Fruit fly (Drosophila melanogaster) whole organism, wandering third instar larva: ENCODE measurements around the gene Sar1.

Experiments
- Abd-B ChIP-seq: fragments of >200 bp; optimal IDR thresholded peaks from 2 replicates; lab custom pipeline; 2017; ENCODE audit warnings: missing biosample characterization, missing genetic modification characterization
- CG32264 ChIP-seq: fragments of 200-800 bp; sonication (Bioruptor generic); optimal IDR thresholded peaks from 2 replicates; lab custom pipeline; 2016; ENCODE audit warnings: missing biosample characterization, missing genetic modification characterization
- CG9705 ChIP-seq: fragments of 200-800 bp; sonication (Bioruptor generic); optimal IDR thresholded peaks from 2 replicates; lab custom pipeline; 2018; ENCODE audit warnings: missing biosample characterization, mild to moderate bottlenecking, missing genetic modification characterization
- CrebA ChIP-seq: fragments of 200-800 bp; sonication (Bioruptor generic); optimal IDR thresholded peaks from 2 replicates; lab custom pipeline; 2016; ENCODE audit warnings: missing biosample characterization, mild to moderate bottlenecking, missing genetic modification characterization, borderline replicate concordance
- Dfd ChIP-seq: fragments of >200 bp; optimal IDR thresholded peaks from 2 replicates; lab custom pipeline; 2017; ENCODE audit warnings: missing biosample characterization, missing genetic modification characterization
- Dif ChIP-seq: fragments of 200-275, 200-300 bp; sonication (Bioruptor generic); optimal IDR thresholded peaks from 2 replicates; lab custom pipeline; 2018; ENCODE audit warnings: missing biosample characterization, missing genetic modification characterization; ENCODE audit not compliant: partially characterized antibody
- HLH106 ChIP-seq: fragments of 200-800 bp; optimal IDR thresholded peaks from 3 replicates; lab custom pipeline; 2019; ENCODE audit warnings: missing biosample characterization, mild to moderate bottlenecking, missing genetic modification characterization, moderate library complexity
- Hnf4 ChIP-seq: fragments of 200-800 bp; sonication (Bioruptor generic); optimal IDR thresholded peaks from 2 replicates; lab custom pipeline; 2016; ENCODE audit warnings: missing biosample characterization, mild to moderate bottlenecking, missing genetic modification characterization
- Hr78 ChIP-seq: fragments of >200 bp; optimal IDR thresholded peaks from 2 replicates; lab custom pipeline; 2017; ENCODE audit warnings: missing biosample characterization, missing genetic modification characterization
- Hr83 ChIP-seq: fragments of 200-300 bp; sonication (Bioruptor generic); optimal IDR thresholded peaks from 2 replicates; lab custom pipeline; 2016; ENCODE audit warnings: missing biosample characterization, mild to moderate bottlenecking, missing genetic modification characterization, moderate library complexity; ENCODE audit not compliant: poor library complexity, severe bottlenecking
- Jra ChIP-seq: sonication (Bioruptor generic); optimal IDR thresholded peaks from 2 replicates; lab custom pipeline; 2016; ENCODE audit warnings: missing biosample characterization, missing genetic modification characterization
- Mio ChIP-seq: sonication (Bioruptor generic); optimal IDR thresholded peaks from 2 replicates; lab custom pipeline; 2016; ENCODE audit warnings: missing biosample characterization, missing genetic modification characterization
- Myc ChIP-seq: fragments of >200 bp; optimal IDR thresholded peaks from 2 replicates; lab custom pipeline; 2017
- N ChIP-seq: fragments of >200 bp; optimal IDR thresholded peaks from 2 replicates; lab custom pipeline; 2018; ENCODE audit warnings: missing biosample characterization, missing external identifiers, missing genetic modification characterization
- OdsH ChIP-seq: fragments of 200-800 bp; sonication (Bioruptor generic); optimal IDR thresholded peaks from 2 replicates; lab custom pipeline; 2016; ENCODE audit warnings: missing biosample characterization, mild to moderate bottlenecking, missing genetic modification characterization
- Rel ChIP-seq, 2 experiments: fragments of 200-800 bp; sonication (Bioruptor generic) in 1 of 2; optimal IDR thresholded peaks; 2 replicates in 1 of 2; 3 replicates in 1 of 2; lab custom pipeline; 2016 to 2019; ENCODE audit warnings: mild to moderate bottlenecking in 2 of 2, missing biosample characterization in 2 of 2, missing genetic modification characterization in 2 of 2, moderate library complexity in 1 of 2
- Sp1 ChIP-seq: fragments of 200-800 bp; sonication (Bioruptor generic); optimal IDR thresholded peaks from 3 replicates; lab custom pipeline; 2019; ENCODE audit warnings: missing biosample characterization, mild to moderate bottlenecking, missing genetic modification characterization, moderate library complexity
- Vsx2 ChIP-seq: fragments of 200-300, 225-300 bp; sonication (Bioruptor generic); optimal IDR thresholded peaks from 2 replicates; lab custom pipeline; 2018; ENCODE audit warnings: missing biosample characterization, missing genetic modification characterization; ENCODE audit not compliant: partially characterized antibody
- br ChIP-seq: fragments of 200-800 bp; sonication (Bioruptor generic); optimal IDR thresholded peaks from 2 replicates; lab custom pipeline; 2016; ENCODE audit warnings: missing biosample characterization, missing genetic modification characterization
- brk ChIP-seq: fragments of 200-800 bp; sonication (Bioruptor generic); optimal IDR thresholded peaks from 2 replicates; lab custom pipeline; 2016; ENCODE audit warnings: missing biosample characterization, mild to moderate bottlenecking, missing genetic modification characterization
- dl ChIP-seq, 2 experiments: fragments of 175-275, 200-275 bp in 1 of 2; fragments of 200-275 bp in 1 of 2; sonication (Bioruptor generic); optimal IDR thresholded peaks; lab custom pipeline; 2018; ENCODE audit warnings: mild to moderate bottlenecking in 2 of 2, missing biosample characterization in 2 of 2, missing genetic modification characterization in 2 of 2, moderate library complexity in 2 of 2; ENCODE audit not compliant: partially characterized antibody in 2 of 2, insufficient read depth in 1 of 2
- dmrt93B ChIP-seq: fragments of 200-800 bp; sonication (Bioruptor generic); optimal IDR thresholded peaks from 2 replicates; lab custom pipeline; 2018; ENCODE audit warnings: missing biosample characterization, mild to moderate bottlenecking, missing genetic modification characterization
- dsf ChIP-seq: sonication (Bioruptor generic); optimal IDR thresholded peaks from 2 replicates; lab custom pipeline; 2016; ENCODE audit warnings: missing biosample characterization, missing genetic modification characterization, borderline replicate concordance
- ey ChIP-seq: fragments of 200-800 bp; sonication (Bioruptor generic); optimal IDR thresholded peaks from 2 replicates; lab custom pipeline; 2016; ENCODE audit warnings: missing biosample characterization, missing genetic modification characterization
- foxo ChIP-seq, 2 experiments: fragments of 200-800 bp; sonication (Bioruptor generic); optimal IDR thresholded peaks; 2 replicates in 1 of 2; 3 replicates in 1 of 2; lab custom pipeline; 2016 to 2017; ENCODE audit warnings: missing biosample characterization in 2 of 2, missing genetic modification characterization in 2 of 2
- fru ChIP-seq: fragments of 200-800 bp; sonication (Bioruptor generic); optimal IDR thresholded peaks from 3 replicates; lab custom pipeline; 2016; ENCODE audit warnings: missing biosample characterization, mild to moderate bottlenecking, missing genetic modification characterization
- h ChIP-seq: fragments of 200-800 bp; sonication (Bioruptor generic); optimal IDR thresholded peaks from 3 replicates; lab custom pipeline; 2016; ENCODE audit warnings: missing biosample characterization, mild to moderate bottlenecking, missing genetic modification characterization
- jim ChIP-seq: fragments of 175-275, 200-325 bp; sonication (Bioruptor generic); optimal IDR thresholded peaks from 2 replicates; lab custom pipeline; 2016; ENCODE audit warnings: missing biosample characterization, mild to moderate bottlenecking, missing genetic modification characterization
- lola ChIP-seq: fragments of >200 bp; optimal IDR thresholded peaks from 2 replicates; lab custom pipeline; 2017; ENCODE audit warnings: missing biosample characterization, missing genetic modification characterization
- pan ChIP-seq: fragments of >200 bp; optimal IDR thresholded peaks from 2 replicates; lab custom pipeline; 2017
- psq ChIP-seq: fragments of 200-800 bp; sonication (Bioruptor generic); optimal IDR thresholded peaks from 3 replicates; lab custom pipeline; 2017; ENCODE audit warnings: missing biosample characterization, mild to moderate bottlenecking, missing genetic modification characterization, moderate library complexity
- rgr ChIP-seq: fragments of 200-800 bp; sonication (Bioruptor generic); optimal IDR thresholded peaks from 3 replicates; lab custom pipeline; 2016; ENCODE audit warnings: missing biosample characterization, mild to moderate bottlenecking, missing genetic modification characterization
- sage ChIP-seq: fragments of 200-800 bp; sonication (Bioruptor generic); optimal IDR thresholded peaks from 2 replicates; lab custom pipeline; 2016; ENCODE audit warnings: missing biosample characterization, mild to moderate bottlenecking, missing genetic modification characterization
- sv ChIP-seq: fragments of 200-800 bp; sonication (Bioruptor generic); optimal IDR thresholded peaks from 3 replicates; lab custom pipeline; 2016; ENCODE audit warnings: missing biosample characterization, missing genetic modification characterization
- tai ChIP-seq: sonication (Bioruptor generic); optimal IDR thresholded peaks from 2 replicates; lab custom pipeline; 2016; ENCODE audit warnings: missing biosample characterization, missing genetic modification characterization
- usp ChIP-seq: fragments of >200 bp; optimal IDR thresholded peaks from 2 replicates; lab custom pipeline; 2017; ENCODE audit warnings: missing biosample characterization, missing genetic modification characterization
- woc ChIP-seq: sonication (Bioruptor generic); optimal IDR thresholded peaks from 2 replicates; lab custom pipeline; 2016; ENCODE audit warnings: missing biosample characterization, mild to moderate bottlenecking, missing genetic modification characterization

The Sar1 gene

DNA sequence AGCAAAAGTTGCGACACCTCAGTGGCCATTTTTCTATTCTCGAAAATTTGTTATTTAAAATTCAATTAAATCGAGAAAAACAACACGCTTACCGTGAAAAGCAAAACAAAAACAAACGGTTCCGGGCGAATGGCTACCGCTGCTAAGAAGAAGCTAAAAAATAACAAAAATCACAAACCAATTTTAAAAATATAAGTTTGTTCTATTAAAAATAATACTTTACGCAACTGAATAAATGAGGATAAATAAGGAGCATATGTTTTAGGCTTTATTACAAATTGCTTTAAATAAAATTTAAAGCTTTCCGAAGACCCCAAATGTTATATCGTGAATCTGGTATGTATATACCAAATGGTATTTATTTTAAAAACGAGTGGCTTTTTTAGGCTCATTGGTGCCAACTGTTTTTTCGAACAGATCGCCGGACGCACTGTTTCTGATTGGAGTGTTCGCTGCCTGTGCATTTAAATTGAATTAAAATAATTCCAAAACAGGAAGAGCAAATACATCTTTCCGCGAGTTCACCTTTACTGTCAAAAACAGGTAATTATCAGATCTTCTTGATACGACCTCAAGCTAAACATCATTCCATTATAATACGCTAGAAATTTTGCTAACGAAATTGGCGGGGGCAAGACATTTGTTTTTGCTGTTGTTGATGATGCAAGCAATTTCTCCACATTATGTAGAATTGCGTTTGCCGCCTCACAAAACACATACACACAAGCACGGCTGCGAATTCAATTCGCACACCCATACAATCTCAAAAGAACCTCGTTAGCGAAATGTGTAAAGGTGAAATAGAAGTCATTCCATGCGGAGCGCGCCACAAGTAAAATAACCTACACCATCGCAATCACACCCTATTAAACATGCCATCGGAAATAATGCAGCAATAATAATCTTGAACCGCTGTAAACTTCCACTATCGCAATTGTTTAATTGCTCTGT is 10.9 kb downstream of the Sar1 start, which contains the start of the genes Polr3F and PyK:
TSS of gene Polr3F (minus strand) at position 248 of the 951 bp plus-strand sequence.
TSS of gene PyK (plus strand) at position 411 of the 951 bp plus-strand sequence.
- TF ChIP-seq usp: no peak
- no peak for TF ChIP-seq Rel (GFP tag; optimal IDR thresholded peaks at IDR 0.05; lab: Kevin White, UChicago)
- TF ChIP-seq Rel (tag; optimal IDR thresholded peaks at IDR 0.05; lab: Kevin White, UChicago): peak; percentile 10
- TF ChIP-seq sv (GFP tag; lab: Kevin White, UChicago): peak; percentile 50
- no peak for TF ChIP-seq Dif (GFP tag; lab: Kevin White, UChicago)
- TF ChIP-seq foxo (GFP tag; optimal IDR thresholded peaks at IDR 0.05; lab: Kevin White, UChicago): peak in 1 of 2 experiments; percentile 42
- TF ChIP-seq HLH106: peak; percentile 28
- peak; percentile 53 for TF ChIP-seq dsf (GFP tag; lab: Kevin White, UChicago)
- TF ChIP-seq N: no peak
- peak; percentile 12 for TF ChIP-seq CG9705 (GFP tag; lab: Kevin White, UChicago)
- no peak for TF ChIP-seq dmrt93B (GFP tag; lab: Kevin White, UChicago)
- TF ChIP-seq woc (GFP tag; lab: Kevin White, UChicago): no peak
- TF ChIP-seq rgr (GFP tag; lab: Kevin White, UChicago): peak; percentile 8
- peak; percentile 14 for TF ChIP-seq OdsH (GFP tag; lab: Kevin White, UChicago)
- TF ChIP-seq dl (GFP tag; optimal IDR thresholded peaks at IDR 0.05; lab: Kevin White, UChicago; ENCODE audit: insufficient read depth in 1 of 2, partially characterized antibody in 2 of 2): no peak
- no peak for TF ChIP-seq lola (GFP tag; lab: Kevin White, UChicago)
- TF ChIP-seq Jra: peak; percentile 19
- peak; percentile 37 for TF ChIP-seq Hnf4 (GFP tag; lab: Kevin White, UChicago)
- peak; percentile 28 for TF ChIP-seq ey (GFP tag; lab: Kevin White, UChicago)
- peak; percentile 31 for TF ChIP-seq Sp1
- TF ChIP-seq h: peak; percentile 46
- TF ChIP-seq Hr78 (GFP tag; lab: Kevin White, UChicago): no peak
- no peak for TF ChIP-seq Vsx2 (GFP tag; lab: Kevin White, UChicago)
- TF ChIP-seq jim: no peak
- TF ChIP-seq Myc (lab: Kevin White, UChicago): peak; percentile 0
- no peak for TF ChIP-seq Hr83 (GFP tag; lab: Kevin White, UChicago)

DNA sequence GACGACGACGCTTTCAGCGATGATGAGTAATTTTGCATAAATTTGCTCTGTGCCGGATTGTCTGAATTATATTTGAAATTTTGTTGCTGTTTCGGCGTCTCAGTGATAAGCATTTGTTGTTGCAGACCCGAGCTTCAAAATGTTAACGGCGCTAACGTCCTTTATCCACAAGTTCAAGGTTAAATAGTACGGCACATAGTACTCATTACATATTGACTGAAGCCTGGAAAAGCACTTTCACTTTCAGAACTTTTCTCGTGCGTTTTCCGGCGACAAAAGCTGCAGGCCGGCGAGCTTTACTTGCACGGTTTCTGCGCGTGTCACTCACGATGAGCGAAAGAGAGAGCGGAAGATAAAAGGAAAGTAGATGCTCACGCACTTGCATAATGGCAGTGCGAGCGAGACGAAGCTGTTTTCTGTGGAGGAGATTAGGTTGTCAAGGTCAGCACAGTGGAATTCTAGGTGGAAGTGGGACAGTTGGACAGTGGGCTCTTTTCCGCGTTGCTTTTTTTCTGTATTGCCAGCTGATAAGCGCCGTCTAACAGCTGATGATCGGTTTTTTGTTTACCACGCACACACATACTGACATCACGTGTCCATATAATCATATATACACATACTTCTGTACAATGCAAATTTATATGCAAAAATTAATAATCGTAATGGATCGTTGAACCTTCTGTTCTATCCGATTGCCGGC is 11.7 kb downstream of the Sar1 start:
- no peak for TF ChIP-seq dmrt93B (GFP tag; lab: Kevin White, UChicago)
- TF ChIP-seq fru (GFP tag; lab: Kevin White, UChicago): no peak
- TF ChIP-seq Jra: no peak
- TF ChIP-seq br (GFP tag; lab: Kevin White, UChicago): no peak
- no peak for TF ChIP-seq N
- TF ChIP-seq foxo (GFP tag; optimal IDR thresholded peaks at IDR 0.05; lab: Kevin White, UChicago): no peak
- no peak for TF ChIP-seq Dif (GFP tag; lab: Kevin White, UChicago)
- TF ChIP-seq CG32264: no peak
- no peak for TF ChIP-seq dl (GFP tag; optimal IDR thresholded peaks at IDR 0.05; lab: Kevin White, UChicago; ENCODE audit: insufficient read depth in 1 of 2, partially characterized antibody in 2 of 2)
- no peak for TF ChIP-seq HLH106

dm6 chr3R:22368777-22369214 is 12.3 kb downstream of the Sar1 start:
- TF ChIP-seq fru (GFP tag; lab: Kevin White, UChicago) (peak; percentile 83), Hr83 (GFP tag; lab: Kevin White, UChicago) (no peak), Dif (GFP tag; lab: Kevin White, UChicago) (no peak), OdsH (GFP tag; lab: Kevin White, UChicago) (peak; percentile 69), brk (GFP tag; lab: Kevin White, UChicago) (no peak), HLH106 (peak; percentile 48), CrebA (GFP tag; lab: Kevin White, UChicago) (no peak), sage (peak; percentile 30), tai (GFP tag; lab: Kevin White, UChicago) (no peak), Mio (GFP tag; lab: Kevin White, UChicago) (no peak), br (GFP tag; lab: Kevin White, UChicago) (peak; percentile 74), Hnf4 (GFP tag; lab: Kevin White, UChicago) (no peak), Myc (lab: Kevin White, UChicago) (no peak), Sp1 (peak; percentile 60), usp (no peak), foxo (GFP tag; optimal IDR thresholded peaks at IDR 0.05; lab: Kevin White, UChicago) (peak in 1 of 2 experiments; percentile 79), N (no peak), dmrt93B (GFP tag; lab: Kevin White, UChicago) (no peak), ey (GFP tag; lab: Kevin White, UChicago) (peak; percentile 60), dl (GFP tag; optimal IDR thresholded peaks at IDR 0.05; lab: Kevin White, UChicago; ENCODE audit: insufficient read depth in 1 of 2, partially characterized antibody in 2 of 2) (no peak), Abd-B (no peak), woc (GFP tag; lab: Kevin White, UChicago) (peak; percentile 74), psq (GFP tag; lab: Kevin White, UChicago) (peak; percentile 67), CG9705 (GFP tag; lab: Kevin White, UChicago) (no peak), pan (lab: Kevin White, UChicago) (no peak), jim (no peak), h (peak; percentile 57), Dfd (GFP tag; lab: Kevin White, UChicago) (no peak), Hr78 (GFP tag; lab: Kevin White, UChicago) (no peak), CG32264 (no peak)
